In the genomic region with DNA sequence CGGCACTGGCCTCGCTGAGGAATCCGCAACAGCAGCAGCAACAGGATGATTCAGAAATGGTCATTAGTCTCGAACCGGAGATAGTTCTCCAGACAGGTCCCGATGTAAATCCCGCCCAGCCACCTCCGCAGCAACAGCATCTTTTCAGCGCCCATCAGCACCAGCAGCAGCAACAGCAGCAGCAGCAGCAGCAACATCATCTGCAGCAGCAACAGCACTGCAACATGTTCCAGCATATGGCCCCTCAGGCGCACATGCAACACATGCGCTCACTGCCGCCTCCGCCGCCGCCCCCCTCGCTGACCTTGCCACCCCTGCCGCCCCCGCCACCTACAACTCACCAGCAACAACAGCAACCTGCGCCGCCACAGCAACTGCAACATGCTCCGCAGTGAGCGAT, we compare ENCODE assay signal across 2 fruit fly cellular contexts.
A peak's percentile ranks its signal among the peaks of the same experiment; 100 is the strongest.
TF ChIP-seq lines count a peak whose summit lies in the region.

No protein-coding gene starts in this region.

- no peak for TF ChIP-seq CTCF in whole organism, embryonic (GFP tag; optimal IDR thresholded peaks at IDR 0.05; lab: Kevin White, UChicago)

TF ChIP-seq in whole organism, embryonic, 481 proteins besides CTCF, POLR2A, EP300 and RAD21:
- no peak for TF ChIP-seq CG2116 (GFP tag; optimal IDR thresholded peaks at IDR 0.05; lab: Kevin White, UChicago)
- TF ChIP-seq fu2 (GFP tag; optimal IDR thresholded peaks at IDR 0.05; lab: Kevin White, UChicago) = no peak
- 0 out of 3 replicates have a peak, but pooled peaks have one; percentile 25 for TF ChIP-seq Mrtf (GFP tag; IDR thresholded peaks at IDR 0.05; lab: Robert Waterston, UW)
- no peak for TF ChIP-seq Usf (GFP tag; optimal IDR thresholded peaks at IDR 0.05; lab: Kevin White, UChicago)
- TF ChIP-seq crol (GFP tag; IDR thresholded peaks at IDR 0.05; lab: Robert Waterston, UW) = peak; percentile 35; the same call in 1 of the 2 replicates

TF ChIP-seq in whole organism, wandering third instar larva, 38 proteins besides CTCF, POLR2A, EP300 and RAD21:
- TF ChIP-seq Dfd (GFP tag; optimal IDR thresholded peaks at IDR 0.05; lab: Kevin White, UChicago) (peak; percentile 94), br (GFP tag; optimal IDR thresholded peaks at IDR 0.05; lab: Kevin White, UChicago) (no peak)

Comparison
In these comparisons a context has a peak if more than half of its experiments do, and no peak if none do; other contexts are left out.
1. Of the 10 proteins assayed by ChIP-seq in both whole organism, embryonic and whole organism, wandering third instar larva: peak only in whole organism, embryonic: none; only in whole organism, wandering third instar larva: Dfd; in both: none; in neither: 9.